Fruit fly (Drosophila melanogaster) whole organism, embryonic: ENCODE measurements around the gene His3.3B.

Source experiments
- Atf-2 ChIP-seq: fragments of 200-800 bp; sonication (Bioruptor generic); optimal IDR thresholded peaks from 2 replicates; lab custom pipeline; 2016; ENCODE audit warnings: missing biosample characterization, missing genetic modification characterization
- Atf6 ChIP-seq: fragments of 200-800 bp; sonication (Bioruptor generic); IDR thresholded peaks from 2 replicates; pipeline ENCODE4 v1.3.6; 2022; ENCODE audit warnings: missing biosample characterization, missing genetic modification characterization
- B-H1 ChIP-seq: fragments of 200-800 bp; sonication (Bioruptor generic); IDR thresholded peaks from 3 replicates; pipeline ENCODE4 v1.3.6; 2022; ENCODE audit warnings: missing biosample characterization, missing genetic modification characterization
- Bdp1 ChIP-seq: fragments of 200-800 bp; sonication (Bioruptor generic); optimal IDR thresholded peaks from 3 replicates; lab custom pipeline; 2016; ENCODE audit warnings: missing biosample characterization, missing genetic modification characterization
- Blimp-1 ChIP-seq: fragments of 200-800 bp; sonication (Bioruptor generic); optimal IDR thresholded peaks from 3 replicates; lab custom pipeline; 2018; ENCODE audit warnings: missing biosample characterization, missing genetic modification characterization, mild to moderate bottlenecking, moderate library complexity, missing genetic modification reagents
- CG10321 ChIP-seq: fragments of 200-800 bp; sonication (Bioruptor generic); IDR thresholded peaks from 2 replicates; pipeline ENCODE4 v1.3.6; 2022; ENCODE audit warnings: missing biosample characterization, missing genetic modification characterization
- CG15479 ChIP-seq: fragments of 200-800 bp; sonication (Bioruptor generic); optimal IDR thresholded peaks from 3 replicates; lab custom pipeline; 2019; ENCODE audit warnings: missing biosample characterization, mild to moderate bottlenecking, missing genetic modification characterization, moderate library complexity
- CG15601 ChIP-seq: fragments of 200-800 bp; sonication (Bioruptor generic); optimal IDR thresholded peaks from 3 replicates; lab custom pipeline; 2019; ENCODE audit warnings: missing biosample characterization, mild to moderate bottlenecking, missing genetic modification characterization, moderate library complexity
- CG16779 ChIP-seq: fragments of 200-800 bp; sonication (Bioruptor generic); IDR thresholded peaks from 2 replicates; pipeline ENCODE4 v1.3.6; 2022; ENCODE audit warnings: missing biosample characterization, missing genetic modification characterization
- CG17385 ChIP-seq: fragments of 200-800 bp; sonication (Bioruptor generic); optimal IDR thresholded peaks from 3 replicates; lab custom pipeline; 2018; ENCODE audit warnings: missing biosample characterization, mild to moderate bottlenecking, missing genetic modification characterization
- CG18262 ChIP-seq: fragments of 200-800 bp; optimal IDR thresholded peaks from 3 replicates; lab custom pipeline; 2019; ENCODE audit warnings: missing biosample characterization, mild to moderate bottlenecking, missing genetic modification characterization, moderate library complexity
- CG18476 ChIP-seq: fragments of 200-800 bp; sonication (Bioruptor generic); optimal IDR thresholded peaks from 2 replicates; lab custom pipeline; 2016; ENCODE audit warnings: missing biosample characterization, mild to moderate bottlenecking, missing genetic modification characterization
- CG4360 ChIP-seq: fragments of 200-800 bp; sonication (Bioruptor generic); IDR thresholded peaks from 2 replicates; pipeline ENCODE4 v1.3.6; 2022; ENCODE audit warnings: missing biosample characterization, missing genetic modification characterization
- CG4854 ChIP-seq: fragments of 200-800 bp; sonication (Bioruptor generic); optimal IDR thresholded peaks from 2 replicates; lab custom pipeline; 2016; ENCODE audit warnings: missing biosample characterization, missing genetic modification characterization, inconsistent platforms
- CG6765 ChIP-seq: fragments of 200-800 bp; sonication (Bioruptor generic); optimal IDR thresholded peaks from 3 replicates; lab custom pipeline; 2017; ENCODE audit warnings: missing biosample characterization, mild to moderate bottlenecking, missing genetic modification characterization
- CG7271 ChIP-seq: fragments of 200-800 bp; sonication (Bioruptor generic); optimal IDR thresholded peaks from 2 replicates; lab custom pipeline; 2018; ENCODE audit warnings: missing biosample characterization, mild to moderate bottlenecking, missing genetic modification characterization, moderate library complexity
- CG7372 ChIP-seq: fragments of 200-800 bp; sonication (Bioruptor generic); IDR thresholded peaks from 2 replicates; pipeline ENCODE4 v1.3.6; 2022; ENCODE audit warnings: missing biosample characterization, missing genetic modification characterization
- Camta ChIP-seq: fragments of 200-800 bp; sonication (Bioruptor generic); optimal IDR thresholded peaks from 2 replicates; lab custom pipeline; 2016; ENCODE audit warnings: missing biosample characterization, missing genetic modification characterization
- E2f2 ChIP-seq: fragments of 200-800 bp; sonication (Bioruptor generic); IDR thresholded peaks from 2 replicates; pipeline ENCODE4 v1.3.6; 2022; ENCODE audit warnings: missing biosample characterization, missing genetic modification characterization
- HLHmδ ChIP-seq: fragments of 200-800 bp; sonication (Bioruptor generic); optimal IDR thresholded peaks from 2 replicates; lab custom pipeline; 2018; ENCODE audit warnings: missing biosample characterization, mild to moderate bottlenecking, missing genetic modification characterization, moderate library complexity
- Hr3 ChIP-seq: fragments of 200-800 bp; sonication (Bioruptor generic); optimal IDR thresholded peaks from 3 replicates; lab custom pipeline; 2016; ENCODE audit warnings: missing biosample characterization, missing genetic modification characterization
- Kr ChIP-seq: fragments of 200-800 bp; sonication (Bioruptor generic); optimal IDR thresholded peaks from 2 replicates; lab custom pipeline; 2017; ENCODE audit warnings: missing biosample characterization, mild to moderate bottlenecking, missing genetic modification characterization
- Med ChIP-seq: fragments of 200-800 bp; sonication (Bioruptor generic); peaks from one replicate; lab custom pipeline; 2016; ENCODE audit warnings: missing biosample characterization, missing genetic modification characterization, mild to moderate bottlenecking, inconsistent platforms, moderate library complexity
- Nf-YC ChIP-seq: fragments of 200-800 bp; optimal IDR thresholded peaks from 3 replicates; lab custom pipeline; 2019; ENCODE audit warnings: missing biosample characterization, mild to moderate bottlenecking, missing genetic modification characterization, moderate library complexity
- Sry-β ChIP-seq: fragments of 200-800 bp; sonication (Bioruptor generic); optimal IDR thresholded peaks from 2 replicates; lab custom pipeline; 2018; ENCODE audit warnings: missing biosample characterization, mild to moderate bottlenecking, missing genetic modification characterization, moderate library complexity
- Stat92E ChIP-seq, 3 experiments: fragments of >200 bp in 2 of 3; fragments of 200-800 bp in 1 of 3; sonication (Bioruptor generic) in 1 of 3; optimal IDR thresholded peaks; 2 replicates each; lab custom pipeline; 2017 to 2019; ENCODE audit warnings: missing biosample characterization in 3 of 3, missing genetic modification characterization in 3 of 3, mild to moderate bottlenecking in 1 of 3, moderate library complexity in 1 of 3
- al ChIP-seq: fragments of 200-800 bp; sonication (Bioruptor generic); IDR thresholded peaks from 2 replicates; pipeline ENCODE4 v1.3.6; 2022; ENCODE audit warnings: missing biosample characterization, missing genetic modification characterization
- ato ChIP-seq: fragments of 200-800 bp; sonication (Bioruptor generic); IDR thresholded peaks from 2 replicates; pipeline ENCODE4 v1.3.6; 2022; ENCODE audit warnings: missing biosample characterization, missing genetic modification characterization; ENCODE audit not compliant: partially characterized antibody
- bbx ChIP-seq: fragments of 200-800 bp; sonication (Bioruptor generic); IDR thresholded peaks from 2 replicates; pipeline ENCODE4 v1.3.6; 2022; ENCODE audit warnings: missing biosample characterization, missing genetic modification characterization; ENCODE audit not compliant: partially characterized antibody
- caup ChIP-seq: fragments of 200-800 bp; sonication (Bioruptor generic); optimal IDR thresholded peaks from 3 replicates; lab custom pipeline; 2017; ENCODE audit warnings: missing biosample characterization, mild to moderate bottlenecking, missing genetic modification characterization, moderate library complexity; ENCODE audit not compliant: severe bottlenecking
- croc ChIP-seq: fragments of 200-800 bp; sonication (Bioruptor generic); conservative IDR thresholded peaks from 3 replicates; pipeline ENCODE4 v1.3.6; 2022; ENCODE audit warnings: missing biosample characterization, missing genetic modification characterization
- dan ChIP-seq: fragments of 200-800 bp; sonication (Bioruptor generic); IDR thresholded peaks from 2 replicates; pipeline ENCODE4 v1.3.6; 2022; ENCODE audit warnings: missing biosample characterization, missing genetic modification characterization
- emc ChIP-seq: fragments of 200-800 bp; sonication (Bioruptor generic); optimal IDR thresholded peaks from 2 replicates; lab custom pipeline; 2016; ENCODE audit warnings: missing biosample characterization, missing genetic modification characterization
- gcm ChIP-seq: fragments of 200-800 bp; sonication (Bioruptor generic); optimal IDR thresholded peaks from 2 replicates; lab custom pipeline; 2019; ENCODE audit warnings: missing biosample characterization, mild to moderate bottlenecking, missing genetic modification characterization, moderate library complexity
- gt ChIP-seq: fragments of 200-800 bp; sonication (Bioruptor generic); IDR thresholded peaks from 2 replicates; pipeline ENCODE4 v1.3.6; 2022; ENCODE audit warnings: missing biosample characterization, missing genetic modification characterization
- ham ChIP-seq: fragments of 200-800 bp; sonication (Bioruptor generic); IDR thresholded peaks from 2 replicates; pipeline ENCODE4 v1.3.6; 2022; ENCODE audit warnings: missing biosample characterization, missing genetic modification characterization
- ind ChIP-seq: fragments of 200-800 bp; sonication (Bioruptor generic); optimal IDR thresholded peaks from 3 replicates; lab custom pipeline; 2016; ENCODE audit warnings: missing biosample characterization, missing genetic modification characterization
- lmd ChIP-seq: fragments of 200-800 bp; sonication (Bioruptor generic); IDR thresholded peaks from 2 replicates; pipeline ENCODE4 v1.3.6; 2022; ENCODE audit warnings: missing biosample characterization, missing genetic modification characterization
- mld ChIP-seq: fragments of 200-800 bp; sonication (Bioruptor generic); IDR thresholded peaks from 3 replicates; pipeline ENCODE4 v1.3.6; 2022; ENCODE audit warnings: missing biosample characterization, missing genetic modification characterization; ENCODE audit not compliant: partially characterized antibody
- pnt ChIP-seq: fragments of 200-800 bp; sonication (Bioruptor generic); optimal IDR thresholded peaks from 3 replicates; lab custom pipeline; 2016; ENCODE audit warnings: missing biosample characterization, missing genetic modification characterization
- pros ChIP-seq: fragments of 200-800 bp; sonication (Bioruptor generic); optimal IDR thresholded peaks from 3 replicates; lab custom pipeline; 2019; ENCODE audit warnings: missing biosample characterization, mild to moderate bottlenecking, missing genetic modification characterization, moderate library complexity
- pum ChIP-seq: fragments of 200-800 bp; sonication (Bioruptor generic); optimal IDR thresholded peaks from 2 replicates; lab custom pipeline; 2016; ENCODE audit warnings: missing biosample characterization, missing genetic modification characterization
- rib ChIP-seq: fragments of 200-800 bp; sonication (Bioruptor generic); IDR thresholded peaks from 2 replicates; pipeline ENCODE4 v1.3.6; 2022; ENCODE audit warnings: missing biosample characterization, missing genetic modification characterization
- sens-2 ChIP-seq: fragments of 200-800 bp; sonication (Bioruptor generic); IDR thresholded peaks from 2 replicates; pipeline ENCODE4 v1.3.6; 2022; ENCODE audit warnings: missing biosample characterization, missing genetic modification characterization
- slbo ChIP-seq: fragments of 200-800 bp; sonication (Bioruptor generic); IDR thresholded peaks from 2 replicates; pipeline ENCODE4 v1.3.6; 2022; ENCODE audit warnings: missing biosample characterization, missing genetic modification characterization
- tna ChIP-seq: fragments of 200-800 bp; sonication (Bioruptor generic); IDR thresholded peaks from 2 replicates; pipeline ENCODE4 v1.3.6; 2022; ENCODE audit warnings: missing biosample characterization, missing genetic modification characterization; ENCODE audit not compliant: partially characterized antibody
- z ChIP-seq: fragments of 200-800 bp; sonication (Bioruptor generic); IDR thresholded peaks from 3 replicates; pipeline ENCODE4 v1.3.6; 2022; ENCODE audit warnings: missing biosample characterization, missing genetic modification characterization
- zen ChIP-seq: fragments of 200-800 bp; sonication (Bioruptor generic); optimal IDR thresholded peaks from 3 replicates; lab custom pipeline; 2018; ENCODE audit warnings: missing biosample characterization, mild to moderate bottlenecking, missing genetic modification characterization, moderate library complexity
- zfh1 ChIP-seq: fragments of 200-800 bp; sonication (Bioruptor generic); IDR thresholded peaks from 3 replicates; pipeline ENCODE4 v1.3.6; 2022; ENCODE audit warnings: missing biosample characterization, missing genetic modification characterization
- zfh2 ChIP-seq: fragments of 200-800 bp; sonication (Bioruptor generic); optimal IDR thresholded peaks from 2 replicates; lab custom pipeline; 2016; ENCODE audit warnings: missing biosample characterization, missing genetic modification characterization

The His3.3B gene

DNA sequence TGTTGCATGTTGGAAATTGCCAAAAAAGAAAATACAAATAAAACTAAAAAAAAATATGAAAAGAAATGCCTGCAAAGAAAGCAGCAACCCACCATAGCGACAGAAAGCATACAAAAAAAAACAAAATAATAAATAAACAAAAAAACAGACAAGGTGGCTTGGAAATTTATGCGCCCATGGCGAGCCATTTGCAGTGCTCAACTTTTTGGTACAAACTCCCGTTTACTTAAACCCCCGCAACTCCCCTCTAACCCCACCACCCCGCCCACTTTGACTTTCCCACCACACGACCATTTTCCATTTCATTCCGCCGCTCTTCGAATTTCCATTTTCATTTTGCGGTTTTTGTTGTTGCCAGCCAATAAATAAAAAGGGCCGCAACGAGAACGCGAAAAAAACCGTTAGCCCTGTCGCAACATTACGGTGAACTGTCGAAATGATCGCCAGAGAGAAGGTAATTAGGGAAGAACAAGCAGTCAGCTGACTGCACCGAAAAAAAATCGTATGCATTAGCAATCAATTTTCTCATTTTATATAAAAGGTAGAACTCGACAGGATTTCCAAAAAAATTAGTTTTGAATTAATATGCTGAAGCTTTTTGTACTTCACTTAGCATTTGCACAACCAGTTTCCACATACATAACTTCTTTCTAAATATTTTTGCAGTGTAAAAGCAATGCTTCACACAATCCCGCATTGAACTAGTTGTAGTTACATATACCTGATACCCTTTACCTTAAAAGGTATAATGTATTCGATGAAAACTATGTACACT is 19.5 kb downstream of the His3.3B start (continued):
- TF ChIP-seq CG10321 (GFP tag; lab: Robert Waterston, UW), result no peak
- peak; percentile 60 for TF ChIP-seq zen (tag; lab: Kevin White, UChicago)
- TF ChIP-seq CG15479 (GFP tag; lab: Kevin White, UChicago), result no peak
- no peak for TF ChIP-seq CG16779
- peak; percentile 41 for TF ChIP-seq Camta (GFP tag; lab: Kevin White, UChicago)
- TF ChIP-seq CG4360 (GFP tag; lab: Robert Waterston, UW), result no peak
- no peak for TF ChIP-seq Kr (GFP tag; lab: Kevin White, UChicago)
- TF ChIP-seq Hr3, result peak; percentile 38
- no peak for TF ChIP-seq CG6765 (GFP tag; lab: Kevin White, UChicago)
- TF ChIP-seq gcm (GFP tag; lab: Kevin White, UChicago), result peak; percentile 38
- no peak for TF ChIP-seq Atf-2
- no peak for TF ChIP-seq zfh2 (GFP tag; lab: Kevin White, UChicago)
- TF ChIP-seq Med, result peak; percentile 89
- TF ChIP-seq CG7271, result no peak
- TF ChIP-seq CG4854 (GFP tag; lab: Kevin White, UChicago), result no peak
- TF ChIP-seq CG17385 (GFP tag; lab: Kevin White, UChicago), result peak; percentile 57
- no peak for TF ChIP-seq bbx
- TF ChIP-seq slbo (GFP tag; lab: Robert Waterston, UW), result peak; percentile 45
- no peak for TF ChIP-seq pros (GFP tag; lab: Kevin White, UChicago)
- peak; percentile 47 for TF ChIP-seq Blimp-1 (GFP tag; lab: Kevin White, UChicago)
- TF ChIP-seq tna, result no peak
- TF ChIP-seq Nf-YC (tag; lab: Kevin White, UChicago), result no peak
- TF ChIP-seq dan (GFP tag; lab: Robert Waterston, UW), result no peak
- peak; percentile 28 for TF ChIP-seq CG18476 (GFP tag; lab: Kevin White, UChicago)
- no peak for TF ChIP-seq z (GFP tag; lab: Robert Waterston, UW)
- TF ChIP-seq Stat92E (GFP tag; optimal IDR thresholded peaks at IDR 0.05; lab: Kevin White, UChicago), result no peak
- TF ChIP-seq E2f2 (GFP tag; lab: Robert Waterston, UW), result peak; percentile 25; the same call in 1 of the 2 replicates
- TF ChIP-seq Bdp1, result no peak
- no peak for TF ChIP-seq caup (GFP tag; lab: Kevin White, UChicago)
- peak; percentile 17 for TF ChIP-seq emc (GFP tag; lab: Kevin White, UChicago)
- no peak for TF ChIP-seq B-H1 (GFP tag; lab: Robert Waterston, UW)
- peak; percentile 38 for TF ChIP-seq pum
- TF ChIP-seq ham (GFP tag; lab: Robert Waterston, UW), result no peak
- no peak for TF ChIP-seq CG15601
- TF ChIP-seq CG18262 (tag; lab: Kevin White, UChicago), result peak; percentile 56
- peak; percentile 59; the same call in 1 of the 3 replicates for TF ChIP-seq zfh1
- no peak for TF ChIP-seq gt (GFP tag; lab: Robert Waterston, UW)
- no peak for TF ChIP-seq Atf6 (GFP tag; lab: Robert Waterston, UW)
- no peak for TF ChIP-seq sens-2 (GFP tag; lab: Robert Waterston, UW)
- TF ChIP-seq pnt (GFP tag; lab: Kevin White, UChicago), result peak; percentile 37
- no peak for TF ChIP-seq croc (GFP tag; lab: Robert Waterston, UW)
- no peak for TF ChIP-seq al (GFP tag; lab: Robert Waterston, UW)
- TF ChIP-seq ind (GFP tag; lab: Kevin White, UChicago), result peak; percentile 16
- TF ChIP-seq ato (GFP tag; lab: Robert Waterston, UW), result no peak
- TF ChIP-seq Sry-β (GFP tag; lab: Kevin White, UChicago), result no peak
- TF ChIP-seq rib (GFP tag; lab: Robert Waterston, UW), result no peak
- peak; percentile 44; the same call in 1 of the 2 replicates for TF ChIP-seq lmd (GFP tag; lab: Robert Waterston, UW)
- no peak for TF ChIP-seq HLHmδ (GFP tag; lab: Kevin White, UChicago)
- no peak for TF ChIP-seq CG7372 (GFP tag; lab: Robert Waterston, UW)
- no peak for TF ChIP-seq mld (GFP tag; lab: Robert Waterston, UW)
